Worm (Caenorhabditis elegans) whole organism, midembryonic: ENCODE results near the gene F14D2.15.

Experiments used
- T22C8.4 ChIP-seq: fragments of 200-800 bp; sonication (Bioruptor generic); IDR thresholded peaks from 2 replicates; pipeline ENCODE4 v1.3.6; 2022; ENCODE audit warnings: missing genetic modification characterization, missing compliant biosample characterization
- cog-1 ChIP-seq: sonication (generic microtip); optimal IDR thresholded peaks from 2 replicates; lab custom pipeline; 2016; ENCODE audit warnings: missing genetic modification characterization, missing compliant biosample characterization
- flt-1 ChIP-seq: fragments of 200-800 bp; sonication (Bioruptor generic); IDR thresholded peaks from 2 replicates; pipeline ENCODE4 v1.3.6; 2022; ENCODE audit warnings: missing genetic modification characterization, missing compliant biosample characterization
- klf-2 ChIP-seq: fragments of 200-800 bp; sonication (Bioruptor generic); conservative IDR thresholded peaks from 2 replicates; pipeline ENCODE4 v1.3.6; 2022; ENCODE audit warnings: missing genetic modification reagents, missing genetic modification characterization, missing compliant biosample characterization
- med-1 ChIP-seq: sonication (generic microtip); optimal IDR thresholded peaks from 2 replicates; lab custom pipeline; 2017; ENCODE audit warnings: missing genetic modification characterization, mild to moderate bottlenecking, missing compliant biosample characterization, antibody characterized with exemption, missing genetic modification reagents; ENCODE audit not compliant: insufficient read depth
- ref-1 ChIP-seq: fragments of 200-800 bp; sonication (Bioruptor generic); conservative IDR thresholded peaks from 2 replicates; pipeline ENCODE4 v1.3.6; 2022; ENCODE audit warnings: missing genetic modification reagents, missing genetic modification characterization, missing compliant biosample characterization
- tab-1 ChIP-seq: fragments of 200-800 bp; sonication (Bioruptor generic); IDR thresholded peaks from 2 replicates; pipeline ENCODE4 v1.3.6; 2022; ENCODE audit warnings: missing genetic modification characterization, missing compliant biosample characterization
- ztf-23 ChIP-seq: fragments of 200-800 bp; sonication (Bioruptor generic); IDR thresholded peaks from 2 replicates; pipeline ENCODE4 v1.3.6; 2022; ENCODE audit warnings: missing genetic modification reagents, missing genetic modification characterization, missing compliant biosample characterization
- ztf-29 ChIP-seq: fragments of 200-800 bp; sonication (Bioruptor generic); IDR thresholded peaks from 2 replicates; pipeline ENCODE4 v1.3.6; 2022; ENCODE audit warnings: missing genetic modification reagents, missing genetic modification characterization, missing compliant biosample characterization

F14D2.15 gene

ce11 chrII:3323179-3323578, 20.4 kb downstream of the F14D2.15 start, which contains the start of gene Y46D2A.2:
Gene Y46D2A.2, minus strand, starts transcription at chrII:3323279.
- no peak for TF ChIP-seq tab-1
- no peak for TF ChIP-seq T22C8.4 (GFP tag; lab: Robert Waterston, UW)

- TF ChIP-seq med-1 (GFP tag; lab: Kevin White, UChicago) (no peak), T22C8.4 (GFP tag; lab: Robert Waterston, UW) (no peak), klf-2 (GFP tag; lab: Robert Waterston, UW) (no peak), ztf-23 (GFP tag; lab: Robert Waterston, UW) (no peak), ztf-29 (GFP tag; lab: Robert Waterston, UW) (no peak), cog-1 (tag; lab: Kevin White, UChicago) (no peak), ref-1 (GFP tag; lab: Robert Waterston, UW) (no peak), tab-1 (no peak), flt-1 (GFP tag; lab: Robert Waterston, UW) (no peak)
Measured at ce11 chrII:3322257-3322656, 21.4 kb downstream of the F14D2.15 start, which contains the start of gene Y46D2A.1. Gene Y46D2A.1, plus strand, starts transcription at chrII:3322557.

DNA sequence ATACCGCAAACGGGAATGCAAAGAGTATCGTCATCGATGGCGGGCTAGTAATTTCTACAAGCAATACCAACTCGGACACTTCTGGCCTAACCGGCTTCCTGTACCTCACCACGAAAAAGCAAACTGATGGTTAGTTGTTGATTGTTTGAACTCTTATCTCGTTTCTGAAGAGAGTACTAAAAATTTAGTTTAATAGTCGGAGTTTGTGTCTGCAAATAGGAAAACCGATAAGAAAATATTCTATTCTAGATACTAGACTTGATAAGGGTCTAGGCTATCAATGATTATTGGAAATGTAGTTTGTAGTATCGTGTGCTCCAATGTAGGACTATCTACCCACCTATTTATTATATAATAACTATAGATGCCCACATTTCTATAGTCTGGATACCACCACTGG, 24.8 kb downstream of the F14D2.15 start:
- TF ChIP-seq tab-1 (no peak), med-1 (GFP tag; lab: Kevin White, UChicago) (no peak), T22C8.4 (GFP tag; lab: Robert Waterston, UW) (no peak), ref-1 (GFP tag; lab: Robert Waterston, UW) (no peak), klf-2 (GFP tag; lab: Robert Waterston, UW) (no peak), ztf-23 (GFP tag; lab: Robert Waterston, UW) (no peak), flt-1 (GFP tag; lab: Robert Waterston, UW) (no peak), cog-1 (tag; lab: Kevin White, UChicago) (no peak), ztf-29 (GFP tag; lab: Robert Waterston, UW) (no peak)

DNA sequence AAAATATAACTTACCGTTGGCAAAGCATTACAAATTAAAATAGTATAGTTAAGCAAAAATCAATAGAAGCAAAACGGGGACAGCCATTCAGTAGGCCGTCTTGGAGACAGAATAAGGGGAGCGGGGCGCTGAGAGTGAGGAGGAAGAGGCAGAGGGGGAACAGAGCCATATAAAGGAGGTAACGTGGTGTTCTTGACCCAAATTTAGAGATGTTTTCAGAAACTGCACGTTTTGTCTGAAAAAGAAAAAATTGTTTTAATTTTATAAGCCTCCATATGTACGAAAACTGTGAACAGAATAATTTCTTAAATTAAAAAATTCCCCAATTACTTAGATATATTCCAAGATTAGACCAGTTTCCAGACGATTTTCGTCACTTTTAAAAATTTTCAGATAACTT, 30.2 kb downstream of the F14D2.15 start, which contains the start of gene F39E9.6:
Gene F39E9.6 (minus strand): TSS at position 101 of the 400 bp plus-strand sequence.
- no peak for TF ChIP-seq ztf-23 (GFP tag; lab: Robert Waterston, UW)
- TF ChIP-seq med-1 (GFP tag; lab: Kevin White, UChicago), result no peak
- no peak for TF ChIP-seq ztf-29 (GFP tag; lab: Robert Waterston, UW)
- no peak for TF ChIP-seq cog-1 (tag; lab: Kevin White, UChicago)
- no peak for TF ChIP-seq tab-1
- TF ChIP-seq klf-2 (GFP tag; lab: Robert Waterston, UW), result no peak
- no peak for TF ChIP-seq ref-1 (GFP tag; lab: Robert Waterston, UW)
- TF ChIP-seq flt-1 (GFP tag; lab: Robert Waterston, UW), result no peak
- TF ChIP-seq T22C8.4 (GFP tag; lab: Robert Waterston, UW), result no peak

ce11 chrII:3310957-3311657, 32.5 kb downstream of the F14D2.15 start:
- no peak for TF ChIP-seq med-1 (GFP tag; lab: Kevin White, UChicago)
- TF ChIP-seq T22C8.4 (GFP tag; lab: Robert Waterston, UW), result peak; percentile 48
- TF ChIP-seq ref-1 (GFP tag; lab: Robert Waterston, UW), result no peak
- no peak for TF ChIP-seq ztf-23 (GFP tag; lab: Robert Waterston, UW)
- TF ChIP-seq flt-1 (GFP tag; lab: Robert Waterston, UW), result no peak
- no peak for TF ChIP-seq cog-1 (tag; lab: Kevin White, UChicago)

ce11 chrII:3303582-3303981, 40.0 kb downstream of the F14D2.15 start:
- TF ChIP-seq med-1 (GFP tag; lab: Kevin White, UChicago) (no peak), ref-1 (GFP tag; lab: Robert Waterston, UW) (no peak), tab-1 (no peak), flt-1 (GFP tag; lab: Robert Waterston, UW) (no peak), T22C8.4 (GFP tag; lab: Robert Waterston, UW) (peak; percentile 32; the same call in 1 of the 2 replicates), ztf-29 (GFP tag; lab: Robert Waterston, UW) (no peak), klf-2 (GFP tag; lab: Robert Waterston, UW) (no peak), ztf-23 (GFP tag; lab: Robert Waterston, UW) (no peak), cog-1 (tag; lab: Kevin White, UChicago) (peak; percentile 12)

DNA sequence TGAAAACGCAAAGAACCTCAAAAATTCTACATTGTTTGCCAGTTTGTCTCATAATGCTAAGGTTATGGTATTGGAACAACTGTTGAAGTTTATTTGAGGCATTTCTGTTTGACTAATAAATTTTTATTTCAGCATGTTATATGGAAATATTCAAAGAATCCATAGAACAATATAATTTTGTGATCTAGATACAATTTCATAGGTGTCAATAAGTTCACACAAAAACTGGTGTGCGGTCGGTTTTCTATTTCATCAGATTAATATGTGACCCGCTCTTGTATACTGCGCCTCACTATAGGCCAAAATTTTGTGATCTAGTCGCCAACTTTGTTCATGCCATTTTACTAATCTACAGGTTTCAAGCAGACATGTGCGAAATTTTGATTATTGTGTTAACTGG, 44.2 kb downstream of the F14D2.15 start, which contains the start of gene btb-22:
Gene btb-22 (plus strand): TSS at position 301 of the 400 bp plus-strand sequence.
- TF ChIP-seq T22C8.4 (GFP tag; lab: Robert Waterston, UW), result no peak
- no peak for TF ChIP-seq ref-1 (GFP tag; lab: Robert Waterston, UW)
- no peak for TF ChIP-seq ztf-29 (GFP tag; lab: Robert Waterston, UW)
- no peak for TF ChIP-seq cog-1 (tag; lab: Kevin White, UChicago)
- no peak for TF ChIP-seq tab-1
- no peak for TF ChIP-seq ztf-23 (GFP tag; lab: Robert Waterston, UW)
- TF ChIP-seq klf-2 (GFP tag; lab: Robert Waterston, UW), result no peak
- TF ChIP-seq med-1 (GFP tag; lab: Kevin White, UChicago), result no peak
- TF ChIP-seq flt-1 (GFP tag; lab: Robert Waterston, UW), result no peak

- TF ChIP-seq klf-2 (GFP tag; lab: Robert Waterston, UW) (no peak), ztf-23 (GFP tag; lab: Robert Waterston, UW) (no peak), cog-1 (tag; lab: Kevin White, UChicago) (no peak), ref-1 (GFP tag; lab: Robert Waterston, UW) (no peak), tab-1 (no peak), T22C8.4 (GFP tag; lab: Robert Waterston, UW) (no peak), med-1 (GFP tag; lab: Kevin White, UChicago) (no peak), ztf-29 (GFP tag; lab: Robert Waterston, UW) (no peak), flt-1 (GFP tag; lab: Robert Waterston, UW) (no peak)
Measured at ce11 chrII:3297914-3298313, 45.7 kb downstream of the F14D2.15 start, which contains the start of gene btb-18. Gene btb-18, plus strand, starts transcription at chrII:3298214.

- no peak for TF ChIP-seq ref-1 (GFP tag; lab: Robert Waterston, UW)
- TF ChIP-seq ztf-23 (GFP tag; lab: Robert Waterston, UW), result no peak
- no peak for TF ChIP-seq med-1 (GFP tag; lab: Kevin White, UChicago)
- no peak for TF ChIP-seq cog-1 (tag; lab: Kevin White, UChicago)
- no peak for TF ChIP-seq flt-1 (GFP tag; lab: Robert Waterston, UW)
- TF ChIP-seq klf-2 (GFP tag; lab: Robert Waterston, UW), result no peak
- no peak for TF ChIP-seq T22C8.4 (GFP tag; lab: Robert Waterston, UW)
- TF ChIP-seq tab-1, result no peak
- TF ChIP-seq ztf-29 (GFP tag; lab: Robert Waterston, UW), result no peak
Measured at ce11 chrII:3296644-3297043, 47.0 kb downstream of the F14D2.15 start, which contains the start of gene btb-16. Gene btb-16, plus strand, starts transcription at chrII:3296883.
